Worm (Caenorhabditis elegans) whole organism, mixed stage, embryonic: ENCODE results near the gene srh-220.
"Not testable (repeated sequence)": the region's sequence is repeated elsewhere in the genome, so short reads cannot be mapped to it uniquely, and the experiment has no call there.

Source experiments
- nhr-2 ChIP-seq: fragments of 150-350 bp; optimal IDR thresholded peaks from 2 replicates; lab custom pipeline; 2014; ENCODE audit warnings: missing biosample characterization, missing genetic modification characterization
- nhr-76 ChIP-seq: sonication (generic microtip); optimal IDR thresholded peaks from 2 replicates; lab custom pipeline; 2017; ENCODE audit warnings: missing biosample characterization, missing genetic modification characterization
- unc-120 ChIP-seq: sonication (generic microtip); optimal IDR thresholded peaks from 2 replicates; lab custom pipeline; 2017; ENCODE audit warnings: missing genetic modification characterization, missing compliant biosample characterization; ENCODE audit not compliant: poor library complexity, severe bottlenecking

The srh-220 gene

DNA sequence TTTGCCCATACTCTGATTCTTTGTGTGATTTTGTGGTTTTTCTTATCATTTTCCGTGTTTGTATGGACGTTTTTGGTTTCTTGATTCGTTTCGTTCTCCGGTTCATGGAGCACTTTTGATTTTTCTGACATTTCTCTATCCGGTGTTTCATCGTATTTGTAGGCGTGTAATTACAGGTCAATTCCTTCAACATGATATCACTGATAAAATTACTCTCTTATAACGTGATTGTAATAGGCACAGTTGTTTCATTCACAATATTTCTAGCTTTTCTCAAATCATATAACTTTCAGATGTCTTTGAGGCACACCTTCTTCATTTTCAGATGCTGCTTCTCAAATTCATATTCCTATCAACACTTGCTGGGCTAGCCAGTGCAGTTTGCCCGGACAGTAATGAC is 45.4 kb downstream of the srh-220 start, which contains the start of gene clec-70:
Gene clec-70, plus strand, starts transcription at position 301 of the 400 bp plus-strand sequence.
- not testable (repeated sequence) for TF ChIP-seq nhr-2 (tag; lab: Kevin White, UChicago); nhr-76 (tag; lab: Kevin White, UChicago); unc-120
- TF ChIP-seq, all 35 proteins: peak for 0; not testable (repeated sequence) for 35
